Fruit fly (Drosophila melanogaster): Measurements from ENCODE around the gene Rad23.

dm6 chr4:332268-332667, 24.4 kb downstream of the Rad23 start:
- no peak for TF ChIP-seq achi (GFP tag; optimal IDR thresholded peaks at IDR 0.05)
- no peak for TF ChIP-seq Hr39 (GFP tag; optimal IDR thresholded peaks at IDR 0.05)
- TF ChIP-seq OdsH (GFP tag; optimal IDR thresholded peaks at IDR 0.05): no peak
- no peak for TF ChIP-seq CG8632 (GFP tag; optimal IDR thresholded peaks at IDR 0.05)
- TF ChIP-seq CG16779 (tag; optimal IDR thresholded peaks at IDR 0.05): no peak
- TF ChIP-seq CG6854 (GFP tag; optimal IDR thresholded peaks at IDR 0.05): no peak
- no peak for TF ChIP-seq CG4318 (GFP tag; optimal IDR thresholded peaks at IDR 0.05)
